Fruit fly (Drosophila melanogaster) whole organism, embryonic: ENCODE results near the gene PolD2.

Experiments
- Opbp ChIP-seq: fragments of 200-800 bp; sonication (Bioruptor generic); IDR thresholded peaks from 3 replicates; pipeline ENCODE4 v1.3.6; 2022; ENCODE audit warnings: missing biosample characterization, missing genetic modification characterization; ENCODE audit not compliant: partially characterized antibody
- abd-A ChIP-seq: fragments of 200-800 bp; sonication (Bioruptor generic); optimal IDR thresholded peaks from 3 replicates; lab custom pipeline; 2019; ENCODE audit warnings: missing biosample characterization, mild to moderate bottlenecking, missing genetic modification characterization, moderate library complexity

DNA sequence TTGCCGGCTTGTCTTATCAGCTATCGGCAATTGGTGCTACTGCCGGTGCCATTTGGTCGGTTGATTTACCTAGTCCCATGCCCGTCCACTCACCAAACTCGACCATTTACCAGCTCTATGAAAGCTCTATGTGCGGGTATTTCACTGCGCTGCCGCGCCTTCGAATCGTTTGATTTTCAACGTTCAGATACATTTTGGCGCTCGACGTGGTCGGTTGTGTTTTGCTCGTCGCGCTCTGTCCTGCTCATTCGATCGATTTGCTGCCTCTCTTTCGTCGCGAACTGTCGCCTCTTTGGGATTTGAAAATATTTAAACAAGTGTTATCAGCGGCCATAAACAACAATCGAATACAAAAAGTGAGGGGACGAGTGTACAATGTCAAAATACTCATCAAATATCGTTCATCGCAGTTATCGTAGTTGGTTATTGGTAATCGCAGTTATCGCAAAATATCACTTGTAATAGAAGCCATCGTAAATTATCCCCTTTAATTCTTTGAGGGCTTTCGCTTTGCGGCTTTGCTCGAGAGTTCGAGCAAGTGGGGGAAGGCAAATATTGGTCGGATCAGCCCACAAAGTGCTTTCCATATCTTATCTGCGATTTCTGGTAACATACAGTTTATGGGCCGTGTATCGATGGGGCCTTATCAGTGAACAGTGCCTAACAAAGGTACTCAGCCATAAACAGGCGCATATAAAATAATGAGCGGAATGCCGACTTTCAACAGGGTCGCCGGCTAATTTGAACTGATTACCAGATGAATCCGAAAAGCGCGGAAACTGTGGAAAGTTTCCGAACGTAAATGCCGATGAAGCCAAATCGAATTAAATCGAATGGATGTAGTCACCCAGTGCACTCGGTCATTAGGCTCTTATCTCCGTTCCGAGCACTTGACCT is 33.5 kb upstream of the PolD2 start:
- TF ChIP-seq Opbp (no peak), abd-A (tag; lab: Kevin White, UChicago) (peak; percentile 11)
